Fruit fly (Drosophila melanogaster) whole organism, embryonic: ENCODE measurements around the gene Acat1.

ENCODE experiments used
- ATbp ChIP-seq: fragments of 200-800 bp; sonication (Bioruptor generic); optimal IDR thresholded peaks from 2 replicates; lab custom pipeline; 2017; ENCODE audit warnings: missing biosample characterization, mild to moderate bottlenecking, missing genetic modification characterization, missing genetic modification reagents
- Antp ChIP-seq: fragments of 200-800 bp; sonication (Bioruptor generic); optimal IDR thresholded peaks from 3 replicates; lab custom pipeline; 2016; ENCODE audit warnings: missing biosample characterization, missing genetic modification characterization
- CG10654 ChIP-seq: fragments of 200-800 bp; sonication (Bioruptor generic); optimal IDR thresholded peaks from 2 replicates; lab custom pipeline; 2016; ENCODE audit warnings: missing biosample characterization, missing genetic modification characterization
- CG10959 ChIP-seq: fragments of 200-800 bp; sonication (Bioruptor generic); IDR thresholded peaks from 2 replicates; pipeline ENCODE4 v1.3.6; 2022; ENCODE audit warnings: missing biosample characterization, missing genetic modification characterization
- CG11398 ChIP-seq: fragments of 200-800 bp; sonication (Bioruptor generic); optimal IDR thresholded peaks from 2 replicates; lab custom pipeline; 2016; ENCODE audit warnings: missing biosample characterization, missing genetic modification characterization
- CG11695 ChIP-seq: fragments of 200-800 bp; sonication (Bioruptor generic); IDR thresholded peaks from 3 replicates; pipeline ENCODE4 v1.3.6; 2022; ENCODE audit warnings: missing biosample characterization, missing genetic modification characterization
- CG11723 ChIP-seq: fragments of 200-800 bp; sonication (Bioruptor generic); optimal IDR thresholded peaks from 2 replicates; lab custom pipeline; 2017; ENCODE audit warnings: missing biosample characterization, mild to moderate bottlenecking, missing genetic modification characterization
- CG12219 ChIP-seq: fragments of 200-800 bp; sonication (Bioruptor generic); optimal IDR thresholded peaks from 3 replicates; lab custom pipeline; 2018; ENCODE audit warnings: missing biosample characterization, mild to moderate bottlenecking, missing genetic modification characterization
- CG14710 ChIP-seq: fragments of 200-800 bp; sonication (Bioruptor generic); optimal IDR thresholded peaks from 3 replicates; lab custom pipeline; 2019; ENCODE audit warnings: missing biosample characterization, mild to moderate bottlenecking, missing genetic modification characterization, moderate library complexity
- CG14965 ChIP-seq: fragments of 200-800 bp; sonication (Bioruptor generic); optimal IDR thresholded peaks from 2 replicates; lab custom pipeline; 2016; ENCODE audit warnings: missing biosample characterization, missing genetic modification characterization, borderline replicate concordance
- CG17361 ChIP-seq: fragments of 200-800 bp; sonication (Bioruptor generic); IDR thresholded peaks from 3 replicates; pipeline ENCODE4 v1.3.6; 2022; ENCODE audit warnings: missing biosample characterization, missing genetic modification characterization
- CG17802 ChIP-seq: fragments of 200-800 bp; sonication (Bioruptor generic); optimal IDR thresholded peaks from 2 replicates; lab custom pipeline; 2018; ENCODE audit warnings: missing biosample characterization, mild to moderate bottlenecking, missing genetic modification characterization, moderate library complexity
- CG18262 ChIP-seq: fragments of 200-800 bp; optimal IDR thresholded peaks from 3 replicates; lab custom pipeline; 2019; ENCODE audit warnings: missing biosample characterization, mild to moderate bottlenecking, missing genetic modification characterization, moderate library complexity
- CG18476 ChIP-seq: fragments of 200-800 bp; sonication (Bioruptor generic); optimal IDR thresholded peaks from 2 replicates; lab custom pipeline; 2016; ENCODE audit warnings: missing biosample characterization, mild to moderate bottlenecking, missing genetic modification characterization
- CG2202 ChIP-seq: fragments of 200-800 bp; sonication (Bioruptor generic); optimal IDR thresholded peaks from 2 replicates; lab custom pipeline; 2018; ENCODE audit warnings: missing biosample characterization, mild to moderate bottlenecking, missing genetic modification characterization
- CG31365 ChIP-seq: fragments of 200-800 bp; sonication (Bioruptor generic); optimal IDR thresholded peaks from 2 replicates; lab custom pipeline; 2018; ENCODE audit warnings: missing biosample characterization, mild to moderate bottlenecking, missing genetic modification characterization
- CG3995 ChIP-seq: fragments of 200-800 bp; sonication (Bioruptor generic); optimal IDR thresholded peaks from 3 replicates; lab custom pipeline; 2016; ENCODE audit warnings: missing biosample characterization, missing genetic modification characterization
- CG4282 ChIP-seq: fragments of 200-800 bp; sonication (Bioruptor generic); optimal IDR thresholded peaks from 2 replicates; lab custom pipeline; 2016; ENCODE audit warnings: missing biosample characterization, missing genetic modification characterization
- CG4854 ChIP-seq: fragments of 200-800 bp; sonication (Bioruptor generic); optimal IDR thresholded peaks from 2 replicates; lab custom pipeline; 2016; ENCODE audit warnings: missing biosample characterization, missing genetic modification characterization, inconsistent platforms
- CG6683 ChIP-seq: fragments of 200-800 bp; sonication (Bioruptor generic); optimal IDR thresholded peaks from 2 replicates; lab custom pipeline; 2017; ENCODE audit warnings: missing biosample characterization, mild to moderate bottlenecking, missing genetic modification characterization, missing genetic modification reagents
- CG7963 ChIP-seq: fragments of 200-800 bp; sonication (Bioruptor generic); IDR thresholded peaks from 3 replicates; pipeline ENCODE4 v1.3.6; 2022; ENCODE audit warnings: missing biosample characterization, missing genetic modification characterization; ENCODE audit not compliant: partially characterized antibody
- CG9727 ChIP-seq: fragments of 200-800 bp; sonication (Bioruptor generic); optimal IDR thresholded peaks from 3 replicates; lab custom pipeline; 2017; ENCODE audit warnings: missing biosample characterization, mild to moderate bottlenecking, missing genetic modification characterization
- Camta ChIP-seq: fragments of 200-800 bp; sonication (Bioruptor generic); optimal IDR thresholded peaks from 2 replicates; lab custom pipeline; 2016; ENCODE audit warnings: missing biosample characterization, missing genetic modification characterization
- CrebB ChIP-seq: fragments of 200-800 bp; sonication (Bioruptor generic); optimal IDR thresholded peaks from 3 replicates; lab custom pipeline; 2018; ENCODE audit warnings: missing biosample characterization, mild to moderate bottlenecking, missing genetic modification characterization
- Dad ChIP-seq: fragments of 200-800 bp; sonication (Bioruptor generic); optimal IDR thresholded peaks from 3 replicates; lab custom pipeline; 2016; ENCODE audit warnings: missing biosample characterization, missing genetic modification characterization
- Deaf1 ChIP-seq: fragments of 200-800 bp; optimal IDR thresholded peaks from 3 replicates; lab custom pipeline; 2019; ENCODE audit warnings: missing biosample characterization, mild to moderate bottlenecking, missing genetic modification characterization, moderate library complexity
- E2f1 ChIP-seq: fragments of 200-800 bp; sonication (Bioruptor generic); IDR thresholded peaks from 2 replicates; pipeline ENCODE4 v1.3.6; 2022; ENCODE audit warnings: missing biosample characterization, missing genetic modification characterization
- ERR ChIP-seq: fragments of 200-800 bp; sonication (Bioruptor generic); optimal IDR thresholded peaks from 2 replicates; lab custom pipeline; 2016; ENCODE audit warnings: missing biosample characterization, missing genetic modification characterization
- Hmr ChIP-seq: fragments of 200-800 bp; sonication (Bioruptor generic); optimal IDR thresholded peaks from 3 replicates; lab custom pipeline; 2017; ENCODE audit warnings: mild to moderate bottlenecking, missing biosample characterization, missing genetic modification reagents, missing genetic modification characterization
- Hr51 ChIP-seq, 2 experiments: fragments of 200-800 bp; sonication (Bioruptor generic); optimal IDR thresholded peaks; 2 replicates in 1 of 2; 3 replicates in 1 of 2; lab custom pipeline; 2016 to 2018; ENCODE audit warnings: missing biosample characterization in 2 of 2, missing genetic modification characterization in 2 of 2, mild to moderate bottlenecking in 1 of 2, moderate library complexity in 1 of 2
- Lim3 ChIP-seq: fragments of 200-800 bp; sonication (Bioruptor generic); IDR thresholded peaks from 2 replicates; pipeline ENCODE4 v1.3.6; 2022; ENCODE audit warnings: missing biosample characterization, missing genetic modification characterization
- Mad ChIP-seq: fragments of 200-800 bp; sonication (Bioruptor generic); optimal IDR thresholded peaks from 2 replicates; lab custom pipeline; 2016; ENCODE audit warnings: missing biosample characterization, missing genetic modification characterization
- Meics ChIP-seq: fragments of 200-800 bp; sonication (Bioruptor generic); optimal IDR thresholded peaks from 2 replicates; lab custom pipeline; 2017; ENCODE audit warnings: missing biosample characterization, mild to moderate bottlenecking, missing genetic modification characterization
- NFAT ChIP-seq: fragments of 200-800 bp; sonication (Bioruptor generic); IDR thresholded peaks from 2 replicates; pipeline ENCODE4 v1.3.6; 2022; ENCODE audit warnings: missing biosample characterization, missing genetic modification characterization
- PHDP ChIP-seq: fragments of 200-800 bp; sonication (Bioruptor generic); optimal IDR thresholded peaks from 3 replicates; lab custom pipeline; 2018; ENCODE audit warnings: missing biosample characterization, mild to moderate bottlenecking, missing genetic modification characterization, moderate library complexity
- Sox100B ChIP-seq: fragments of 200-800 bp; sonication (Bioruptor generic); optimal IDR thresholded peaks from 3 replicates; lab custom pipeline; 2018; ENCODE audit warnings: missing biosample characterization, mild to moderate bottlenecking, missing genetic modification characterization
- Spps ChIP-seq: fragments of 200-800 bp; sonication (Bioruptor generic); optimal IDR thresholded peaks from 2 replicates; lab custom pipeline; 2018; ENCODE audit warnings: missing biosample characterization, mild to moderate bottlenecking, missing genetic modification characterization
- bowl ChIP-seq: fragments of 200-800 bp; sonication (Bioruptor generic); IDR thresholded peaks from 2 replicates; pipeline ENCODE4 v1.3.6; 2022; ENCODE audit warnings: missing biosample characterization, missing genetic modification characterization
- br ChIP-seq: fragments of >200 bp; optimal IDR thresholded peaks from 2 replicates; lab custom pipeline; 2017
- btn ChIP-seq: fragments of 200-800 bp; sonication (Bioruptor generic); optimal IDR thresholded peaks from 2 replicates; lab custom pipeline; 2016; ENCODE audit warnings: missing biosample characterization, missing genetic modification characterization
- dmrt11E ChIP-seq: fragments of 200-800 bp; sonication (Bioruptor generic); optimal IDR thresholded peaks from 3 replicates; lab custom pipeline; 2018; ENCODE audit warnings: missing biosample characterization, mild to moderate bottlenecking, missing genetic modification characterization, moderate library complexity
- fd3F ChIP-seq: fragments of 200-800 bp; sonication (Bioruptor generic); optimal IDR thresholded peaks from 2 replicates; lab custom pipeline; 2018; ENCODE audit warnings: missing biosample characterization, mild to moderate bottlenecking, missing genetic modification characterization, moderate library complexity
- fu2 ChIP-seq: fragments of 200-800 bp; sonication (Bioruptor generic); optimal IDR thresholded peaks from 2 replicates; lab custom pipeline; 2016; ENCODE audit warnings: missing biosample characterization, missing genetic modification characterization
- gem ChIP-seq: fragments of 200-800 bp; sonication (Bioruptor generic); optimal IDR thresholded peaks from 2 replicates; lab custom pipeline; 2019; ENCODE audit warnings: missing biosample characterization, mild to moderate bottlenecking, missing genetic modification characterization, moderate library complexity
- h ChIP-seq: fragments of >200 bp; optimal IDR thresholded peaks from 2 replicates; lab custom pipeline; 2017
- lbe ChIP-seq: fragments of 200-800 bp; sonication (Bioruptor generic); optimal IDR thresholded peaks from 2 replicates; lab custom pipeline; 2016; ENCODE audit warnings: missing biosample characterization, mild to moderate bottlenecking, missing genetic modification characterization
- lmd ChIP-seq: fragments of 200-800 bp; sonication (Bioruptor generic); IDR thresholded peaks from 2 replicates; pipeline ENCODE4 v1.3.6; 2022; ENCODE audit warnings: missing biosample characterization, missing genetic modification characterization
- sob ChIP-seq: fragments of 200-800 bp; sonication (Bioruptor generic); IDR thresholded peaks from 2 replicates; pipeline ENCODE4 v1.3.6; 2022; ENCODE audit warnings: missing biosample characterization, missing genetic modification characterization
- tgo ChIP-seq: fragments of 200-800 bp; sonication (Bioruptor generic); IDR thresholded peaks from 3 replicates; pipeline ENCODE4 v1.3.6; 2022; ENCODE audit warnings: missing biosample characterization, missing genetic modification characterization
- tin ChIP-seq: fragments of 200-800 bp; sonication (Bioruptor generic); optimal IDR thresholded peaks from 3 replicates; lab custom pipeline; 2016; ENCODE audit warnings: missing biosample characterization, missing genetic modification characterization
- tx ChIP-seq: fragments of 200-800 bp; sonication (Bioruptor generic); optimal IDR thresholded peaks from 2 replicates; lab custom pipeline; 2016; ENCODE audit warnings: missing biosample characterization, missing genetic modification characterization
- wor ChIP-seq: fragments of 200-800 bp; sonication (Bioruptor generic); IDR thresholded peaks from 2 replicates; pipeline ENCODE4 v1.3.6; 2022; ENCODE audit warnings: missing biosample characterization, missing genetic modification characterization

Acat1 gene

DNA sequence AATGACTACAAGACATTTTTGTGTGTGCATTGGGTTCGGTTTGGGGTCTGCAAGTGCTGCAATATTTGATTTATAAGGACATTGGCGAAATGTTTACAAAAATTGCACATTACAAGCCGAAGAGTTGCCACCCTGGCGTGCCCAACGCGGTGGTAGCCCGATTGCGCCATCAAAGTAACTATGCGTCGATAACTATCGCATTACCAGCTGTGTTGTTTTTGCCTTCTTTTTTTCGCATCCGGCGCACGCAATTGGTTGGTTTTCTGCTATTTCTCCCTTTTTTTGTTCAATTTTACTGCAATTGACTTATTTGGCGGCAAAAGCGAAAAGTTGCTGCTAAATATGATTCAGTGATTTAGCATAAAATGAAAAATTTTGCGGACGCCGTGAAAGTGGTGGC, 46.1 kb upstream of the Acat1 start, which contains the start of gene RpS14b (continued):
- TF ChIP-seq ERR (GFP tag; lab: Kevin White, UChicago) (peak; percentile 19), tx (GFP tag; lab: Kevin White, UChicago) (peak; percentile 1), ATbp (peak; percentile 16), Sox100B (GFP tag; lab: Kevin White, UChicago) (peak; percentile 45), CG3995 (GFP tag; lab: Kevin White, UChicago) (peak; percentile 5), CG14710 (tag; lab: Kevin White, UChicago) (peak; percentile 54), btn (peak; percentile 7), NFAT (GFP tag; lab: Robert Waterston, UW) (peak; percentile 82), lbe (GFP tag; lab: Kevin White, UChicago) (peak; percentile 33), CG2202 (tag; lab: Kevin White, UChicago) (no peak), tin (GFP tag; lab: Kevin White, UChicago) (peak; percentile 45), Hmr (peak; percentile 85), Antp (GFP tag; lab: Kevin White, UChicago) (peak; percentile 54), CG11695 (GFP tag; lab: Robert Waterston, UW) (no peak), CG9727 (GFP tag; lab: Kevin White, UChicago) (peak; percentile 74), CG12219 (GFP tag; lab: Kevin White, UChicago) (peak; percentile 56), CG18262 (tag; lab: Kevin White, UChicago) (peak; percentile 22), E2f1 (GFP tag; lab: Robert Waterston, UW) (peak; percentile 36; the same call in 1 of the 2 replicates), CG17802 (tag; lab: Kevin White, UChicago) (no peak), Meics (peak; percentile 85), bowl (GFP tag; lab: Robert Waterston, UW) (no peak), CG17361 (GFP tag; lab: Robert Waterston, UW) (peak; percentile 30; the same call in 1 of the 3 replicates), CG7963 (GFP tag; lab: Robert Waterston, UW) (0 out of 3 replicates have a peak, but pooled peaks have one; percentile 43), Spps (tag; lab: Kevin White, UChicago) (no peak), tgo (GFP tag; lab: Robert Waterston, UW) (peak; percentile 56; the same call in 2 of the 3 replicates), sob (GFP tag; lab: Robert Waterston, UW) (peak; percentile 80), fu2 (peak; percentile 31), CG6683 (GFP tag; lab: Kevin White, UChicago) (no peak), Camta (peak; percentile 37), lmd (GFP tag; lab: Robert Waterston, UW) (no peak; the same call in 1 of the 2 replicates), CG31365 (tag; lab: Kevin White, UChicago) (peak; percentile 41), CG11398 (no peak), CG14965 (no peak), wor (GFP tag; lab: Robert Waterston, UW) (no peak), CG4282 (GFP tag; lab: Kevin White, UChicago) (peak; percentile 42), Mad (GFP tag; lab: Kevin White, UChicago) (peak; percentile 36), Lim3 (no peak), h (no peak), Deaf1 (peak; percentile 7), dmrt11E (tag; lab: Kevin White, UChicago) (peak; percentile 44), gem (peak; percentile 23), fd3F (peak; percentile 22), Hr51 (GFP tag; optimal IDR thresholded peaks at IDR 0.05; lab: Kevin White, UChicago) (peak; percentile 29 to 63), br (lab: Kevin White, UChicago) (no peak), Dad (GFP tag; lab: Kevin White, UChicago) (peak; percentile 45), CG4854 (GFP tag; lab: Kevin White, UChicago) (peak; percentile 40), CrebB (tag; lab: Kevin White, UChicago) (peak; percentile 72), PHDP (tag; lab: Kevin White, UChicago) (peak; percentile 51), CG11723 (GFP tag; lab: Kevin White, UChicago) (peak; percentile 15), CG18476 (GFP tag; lab: Kevin White, UChicago) (peak; percentile 18), CG10654 (GFP tag; lab: Kevin White, UChicago) (peak; percentile 29), CG10959 (GFP tag; lab: Robert Waterston, UW) (no peak)
